Fruit fly (Drosophila melanogaster) whole organism, embryonic: Measurements from ENCODE around the gene CG7069.

Experiments used
- Aef1 ChIP-seq: fragments of 200-800 bp; sonication (Bioruptor generic); IDR thresholded peaks from 3 replicates; pipeline ENCODE4 v1.3.6; 2022; ENCODE audit warnings: missing biosample characterization, missing genetic modification characterization
- CG11085 ChIP-seq: fragments of 200-800 bp; sonication (Bioruptor generic); IDR thresholded peaks from 2 replicates; pipeline ENCODE4 v1.3.6; 2022; ENCODE audit warnings: missing biosample characterization, missing genetic modification characterization
- CG13424 ChIP-seq: fragments of 200-800 bp; sonication (Bioruptor generic); optimal IDR thresholded peaks from 2 replicates; lab custom pipeline; 2019; ENCODE audit warnings: missing biosample characterization, mild to moderate bottlenecking, missing genetic modification characterization, moderate library complexity
- CG13624 ChIP-seq: fragments of 200-800 bp; sonication (Bioruptor generic); optimal IDR thresholded peaks from 2 replicates; lab custom pipeline; 2016; ENCODE audit warnings: missing biosample characterization, missing genetic modification characterization
- CG15011 ChIP-seq: fragments of 200-800 bp; sonication (Bioruptor generic); optimal IDR thresholded peaks from 3 replicates; lab custom pipeline; 2018; ENCODE audit warnings: missing biosample characterization, mild to moderate bottlenecking, missing genetic modification characterization
- CG15696 ChIP-seq: fragments of 200-800 bp; sonication (Bioruptor generic); optimal IDR thresholded peaks from 2 replicates; lab custom pipeline; 2019; ENCODE audit warnings: missing biosample characterization, mild to moderate bottlenecking, missing genetic modification characterization, moderate library complexity
- CG1603 ChIP-seq: fragments of 200-800 bp; sonication (Bioruptor generic); optimal IDR thresholded peaks from 2 replicates; lab custom pipeline; 2019; ENCODE audit warnings: missing biosample characterization, mild to moderate bottlenecking, missing genetic modification characterization, moderate library complexity
- CG30403 ChIP-seq: fragments of 200-800 bp; sonication (Bioruptor generic); optimal IDR thresholded peaks from 3 replicates; lab custom pipeline; 2016; ENCODE audit warnings: missing biosample characterization, missing genetic modification characterization
- CG32767 ChIP-seq: fragments of 200-800 bp; sonication (Bioruptor generic); IDR thresholded peaks from 2 replicates; pipeline ENCODE4 v1.3.6; 2022; ENCODE audit warnings: missing biosample characterization, missing genetic modification characterization
- CG3407 ChIP-seq: fragments of 200-800 bp; sonication (Bioruptor generic); optimal IDR thresholded peaks from 2 replicates; lab custom pipeline; 2018; ENCODE audit warnings: missing biosample characterization, mild to moderate bottlenecking, missing genetic modification characterization
- CG7928 ChIP-seq: fragments of 200-800 bp; sonication (Bioruptor generic); optimal IDR thresholded peaks from 2 replicates; lab custom pipeline; 2017; ENCODE audit warnings: missing biosample characterization, mild to moderate bottlenecking, missing genetic modification characterization
- CG8765 ChIP-seq: fragments of 200-800 bp; sonication (Bioruptor generic); IDR thresholded peaks from 2 replicates; pipeline ENCODE4 v1.3.6; 2022; ENCODE audit warnings: missing biosample characterization, missing genetic modification characterization
- CG8944 ChIP-seq: fragments of 200-800 bp; sonication (Bioruptor generic); optimal IDR thresholded peaks from 3 replicates; lab custom pipeline; 2016; ENCODE audit warnings: missing biosample characterization, missing genetic modification characterization
- CG9727 ChIP-seq: fragments of 200-800 bp; sonication (Bioruptor generic); optimal IDR thresholded peaks from 3 replicates; lab custom pipeline; 2017; ENCODE audit warnings: missing biosample characterization, mild to moderate bottlenecking, missing genetic modification characterization
- CG9932 ChIP-seq: fragments of 200-800 bp; sonication (Bioruptor generic); IDR thresholded peaks from 2 replicates; pipeline ENCODE4 v1.3.6; 2022; ENCODE audit warnings: missing biosample characterization, missing genetic modification characterization
- Camta ChIP-seq: fragments of 200-800 bp; sonication (Bioruptor generic); optimal IDR thresholded peaks from 2 replicates; lab custom pipeline; 2016; ENCODE audit warnings: missing biosample characterization, missing genetic modification characterization
- CrebB ChIP-seq: fragments of 200-800 bp; sonication (Bioruptor generic); optimal IDR thresholded peaks from 3 replicates; lab custom pipeline; 2018; ENCODE audit warnings: missing biosample characterization, mild to moderate bottlenecking, missing genetic modification characterization
- D19A ChIP-seq: fragments of 200-800 bp; optimal IDR thresholded peaks from 3 replicates; lab custom pipeline; 2019; ENCODE audit warnings: missing biosample characterization, mild to moderate bottlenecking, missing genetic modification characterization, moderate library complexity
- Dek ChIP-seq: fragments of 200-800 bp; sonication (Bioruptor generic); optimal IDR thresholded peaks from 3 replicates; lab custom pipeline; 2019; ENCODE audit warnings: missing biosample characterization, mild to moderate bottlenecking, missing genetic modification characterization, moderate library complexity
- E2f2 ChIP-seq: fragments of 200-800 bp; sonication (Bioruptor generic); IDR thresholded peaks from 2 replicates; pipeline ENCODE4 v1.3.6; 2022; ENCODE audit warnings: missing biosample characterization, missing genetic modification characterization
- Ets65A ChIP-seq: fragments of 200-800 bp; sonication (Bioruptor generic); peaks from one replicate; lab custom pipeline; 2016; ENCODE audit warnings: missing biosample characterization, missing genetic modification characterization
- Gug ChIP-seq: fragments of 200-800 bp; sonication (Bioruptor generic); IDR thresholded peaks from 4 replicates; pipeline ENCODE4 v1.3.6; 2022; ENCODE audit warnings: missing biosample characterization, missing genetic modification characterization
- Hey ChIP-seq: fragments of 200-800 bp; sonication (Bioruptor generic); optimal IDR thresholded peaks from 3 replicates; lab custom pipeline; 2018; ENCODE audit warnings: missing biosample characterization, mild to moderate bottlenecking, missing genetic modification characterization
- MESR4 ChIP-seq: fragments of 200-800 bp; sonication (Bioruptor generic); optimal IDR thresholded peaks from 2 replicates; lab custom pipeline; 2018; ENCODE audit warnings: missing biosample characterization, mild to moderate bottlenecking, missing genetic modification characterization, moderate library complexity
- Mad ChIP-seq: fragments of 200-800 bp; sonication (Bioruptor generic); optimal IDR thresholded peaks from 2 replicates; lab custom pipeline; 2016; ENCODE audit warnings: missing biosample characterization, missing genetic modification characterization
- Med ChIP-seq: fragments of 200-800 bp; sonication (Bioruptor generic); peaks from one replicate; lab custom pipeline; 2016; ENCODE audit warnings: missing biosample characterization, missing genetic modification characterization, mild to moderate bottlenecking, inconsistent platforms, moderate library complexity
- Myb ChIP-seq: fragments of 200-800 bp; sonication (Bioruptor generic); optimal IDR thresholded peaks from 2 replicates; lab custom pipeline; 2016; ENCODE audit warnings: missing biosample characterization, missing genetic modification characterization
- Nf-YA ChIP-seq: fragments of 200-800 bp; sonication (Bioruptor generic); IDR thresholded peaks from 2 replicates; pipeline ENCODE4 v1.3.6; 2022; ENCODE audit warnings: missing biosample characterization, missing genetic modification characterization
- Ravus ChIP-seq: fragments of 200-800 bp; sonication (Bioruptor generic); IDR thresholded peaks from 2 replicates; pipeline ENCODE4 v1.3.6; 2022; ENCODE audit warnings: missing biosample characterization, missing genetic modification characterization
- Rx ChIP-seq: fragments of 200-800 bp; sonication (Bioruptor generic); IDR thresholded peaks from 2 replicates; pipeline ENCODE4 v1.3.6; 2022; ENCODE audit warnings: missing biosample characterization, missing genetic modification characterization
- Sry-β ChIP-seq: fragments of 200-800 bp; sonication (Bioruptor generic); optimal IDR thresholded peaks from 2 replicates; lab custom pipeline; 2018; ENCODE audit warnings: missing biosample characterization, mild to moderate bottlenecking, missing genetic modification characterization, moderate library complexity
- TFAM ChIP-seq: fragments of 200-800 bp; sonication (Bioruptor generic); optimal IDR thresholded peaks from 2 replicates; lab custom pipeline; 2017; ENCODE audit warnings: missing biosample characterization, missing genetic modification characterization, inconsistent platforms
- ara ChIP-seq: fragments of 200-800 bp; sonication (Bioruptor generic); IDR thresholded peaks from 2 replicates; pipeline ENCODE4 v1.3.6; 2022; ENCODE audit warnings: missing biosample characterization, missing genetic modification characterization
- cato ChIP-seq: fragments of 200-800 bp; sonication (Bioruptor generic); optimal IDR thresholded peaks from 2 replicates; lab custom pipeline; 2016; ENCODE audit warnings: missing biosample characterization, missing genetic modification characterization, borderline replicate concordance
- caup ChIP-seq: fragments of 200-800 bp; sonication (Bioruptor generic); optimal IDR thresholded peaks from 3 replicates; lab custom pipeline; 2017; ENCODE audit warnings: missing biosample characterization, mild to moderate bottlenecking, missing genetic modification characterization, moderate library complexity; ENCODE audit not compliant: severe bottlenecking
- disco-r ChIP-seq: fragments of 200-800 bp; sonication (Bioruptor generic); optimal IDR thresholded peaks from 2 replicates; lab custom pipeline; 2016; ENCODE audit warnings: missing biosample characterization, missing genetic modification characterization
- dmrt99B ChIP-seq: fragments of 200-800 bp; sonication (Bioruptor generic); optimal IDR thresholded peaks from 2 replicates; lab custom pipeline; 2018; ENCODE audit warnings: missing biosample characterization, mild to moderate bottlenecking, missing genetic modification characterization, moderate library complexity
- en ChIP-seq: fragments of 200-800 bp; sonication (Bioruptor generic); optimal IDR thresholded peaks from 2 replicates; lab custom pipeline; 2016; ENCODE audit warnings: missing biosample characterization, missing genetic modification characterization
- gce ChIP-seq: fragments of 200-800 bp; sonication (Bioruptor generic); IDR thresholded peaks from 3 replicates; pipeline ENCODE4 v1.3.6; 2022; ENCODE audit warnings: missing biosample characterization, missing genetic modification characterization
- hkb ChIP-seq, 2 experiments: fragments of 200-800 bp in 1 of 2; fragments of >200 bp in 1 of 2; sonication (Bioruptor generic) in 1 of 2; IDR thresholded peaks in 1 of 2; optimal IDR thresholded peaks in 1 of 2; 2 replicates each; pipeline versions ENCODE4 v1.3.6 to Lab custom; 2017 to 2022; ENCODE audit warnings: missing biosample characterization in 1 of 2, missing genetic modification characterization in 1 of 2
- kay ChIP-seq: fragments of 200-800 bp; sonication (Bioruptor generic); optimal IDR thresholded peaks from 2 replicates; lab custom pipeline; 2016; ENCODE audit warnings: missing biosample characterization, missing genetic modification characterization
- kni ChIP-seq: fragments of 200-800 bp; sonication (Bioruptor generic); optimal IDR thresholded peaks from 3 replicates; lab custom pipeline; 2017; ENCODE audit warnings: mild to moderate bottlenecking, missing biosample characterization, missing genetic modification reagents, missing genetic modification characterization
- maf-S ChIP-seq: fragments of 200-800 bp; sonication (Bioruptor generic); optimal IDR thresholded peaks from 2 replicates; lab custom pipeline; 2016; ENCODE audit warnings: missing biosample characterization, missing genetic modification characterization
- p53 ChIP-seq: fragments of 200-800 bp; sonication (Bioruptor generic); optimal IDR thresholded peaks from 2 replicates; lab custom pipeline; 2016; ENCODE audit warnings: missing biosample characterization, missing genetic modification characterization
- prd ChIP-seq, 3 experiments: fragments of >200 bp in 2 of 3; fragments of 200-800 bp in 1 of 3; sonication (Bioruptor generic) in 1 of 3; optimal IDR thresholded peaks in 2 of 3; IDR thresholded peaks in 1 of 3; 2 replicates in 2 of 3; 3 replicates in 1 of 3; pipeline versions ENCODE4 v1.3.6 to Lab custom; 2017 to 2022; ENCODE audit warnings: missing biosample characterization in 1 of 3, missing genetic modification characterization in 1 of 3
- pros ChIP-seq: fragments of 200-800 bp; sonication (Bioruptor generic); optimal IDR thresholded peaks from 3 replicates; lab custom pipeline; 2019; ENCODE audit warnings: missing biosample characterization, mild to moderate bottlenecking, missing genetic modification characterization, moderate library complexity
- sima ChIP-seq: fragments of 200-800 bp; sonication (Bioruptor generic); optimal IDR thresholded peaks from 2 replicates; lab custom pipeline; 2016; ENCODE audit warnings: missing biosample characterization, missing genetic modification characterization
- slou ChIP-seq: fragments of 200-800 bp; sonication (Bioruptor generic); optimal IDR thresholded peaks from 3 replicates; lab custom pipeline; 2016; ENCODE audit warnings: missing biosample characterization, missing genetic modification characterization
- sna ChIP-seq: fragments of 200-800 bp; sonication (Bioruptor generic); IDR thresholded peaks from 2 replicates; pipeline ENCODE4 v1.3.6; 2022; ENCODE audit warnings: missing biosample characterization, missing genetic modification characterization; ENCODE audit not compliant: partially characterized antibody
- unc-4 ChIP-seq: fragments of 200-800 bp; sonication (Bioruptor generic); IDR thresholded peaks from 2 replicates; pipeline ENCODE4 v1.3.6; 2022; ENCODE audit warnings: missing biosample characterization, missing genetic modification characterization; ENCODE audit not compliant: partially characterized antibody
- zf30C ChIP-seq: fragments of 200-800 bp; sonication (Bioruptor generic); optimal IDR thresholded peaks from 3 replicates; lab custom pipeline; 2018; ENCODE audit warnings: missing biosample characterization, mild to moderate bottlenecking, missing genetic modification characterization

Gene CG7069

DNA sequence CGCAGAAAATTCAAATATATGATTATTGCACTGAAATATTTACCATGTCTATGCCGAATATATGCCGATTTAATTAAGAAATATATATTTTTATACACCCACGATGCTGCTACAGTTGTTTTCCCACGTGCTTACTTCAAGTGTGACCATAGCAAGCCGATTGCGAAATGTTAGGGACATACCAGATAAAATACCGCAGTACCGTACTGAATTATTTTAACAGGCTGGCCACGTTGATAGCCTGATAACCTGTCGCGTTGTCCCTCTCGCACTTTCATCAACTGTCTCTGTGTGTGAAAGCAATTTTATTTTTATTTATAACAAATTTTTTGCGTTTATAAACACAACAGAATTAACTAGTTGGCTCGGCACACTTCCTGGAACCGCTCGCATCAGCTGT, 48.3 kb downstream of the CG7069 start, which contains the start of the genes Nop56 and mats (continued):
- TF ChIP-seq caup (GFP tag; lab: Kevin White, UChicago) (peak; percentile 33), prd (optimal IDR thresholded peaks at IDR 0.05; lab: Kevin White, UChicago) (no peak), prd (GFP tag; IDR thresholded peaks at IDR 0.05; lab: Robert Waterston, UW) (no peak), gce (no peak), dmrt99B (tag; lab: Kevin White, UChicago) (no peak), CG1603 (tag; lab: Kevin White, UChicago) (peak; percentile 74), CG8944 (GFP tag; lab: Kevin White, UChicago) (no peak), Myb (GFP tag; lab: Kevin White, UChicago) (peak; percentile 11), Med (GFP tag; lab: Kevin White, UChicago) (peak; percentile 89), Mad (GFP tag; lab: Kevin White, UChicago) (peak; percentile 22), hkb (optimal IDR thresholded peaks at IDR 0.05; lab: Kevin White, UChicago) (no peak), hkb (GFP tag; IDR thresholded peaks at IDR 0.05; lab: Robert Waterston, UW) (no peak), CG15011 (GFP tag; lab: Kevin White, UChicago) (no peak), slou (GFP tag; lab: Kevin White, UChicago) (no peak), unc-4 (0 out of 2 replicates have a peak, but pooled peaks have one; percentile 38), CG32767 (GFP tag; lab: Robert Waterston, UW) (no peak), CG9727 (GFP tag; lab: Kevin White, UChicago) (no peak), en (GFP tag; lab: Kevin White, UChicago) (no peak), cato (GFP tag; lab: Kevin White, UChicago) (no peak), zf30C (GFP tag; lab: Kevin White, UChicago) (no peak), pros (GFP tag; lab: Kevin White, UChicago) (no peak), E2f2 (GFP tag; lab: Robert Waterston, UW) (peak; percentile 23; the same call in 1 of the 2 replicates), kni (GFP tag; lab: Kevin White, UChicago) (no peak), CrebB (tag; lab: Kevin White, UChicago) (no peak), Hey (tag; lab: Kevin White, UChicago) (no peak), MESR4 (GFP tag; lab: Kevin White, UChicago) (peak; percentile 95), Sry-β (GFP tag; lab: Kevin White, UChicago) (no peak), sima (GFP tag; lab: Kevin White, UChicago) (no peak), kay (GFP tag; lab: Kevin White, UChicago) (no peak), Nf-YA (GFP tag; lab: Robert Waterston, UW) (no peak), Rx (no peak), CG9932 (GFP tag; lab: Robert Waterston, UW) (no peak), CG11085 (GFP tag; lab: Robert Waterston, UW) (no peak), Ets65A (GFP tag; lab: Kevin White, UChicago) (no peak), TFAM (GFP tag; lab: Kevin White, UChicago) (no peak), CG30403 (no peak), Dek (tag; lab: Kevin White, UChicago) (no peak), CG15696 (tag; lab: Kevin White, UChicago) (no peak), disco-r (GFP tag; lab: Kevin White, UChicago) (no peak), CG8765 (GFP tag; lab: Robert Waterston, UW) (no peak), p53 (GFP tag; lab: Kevin White, UChicago) (no peak), Ravus (GFP tag; lab: Robert Waterston, UW) (no peak), Camta (no peak), CG7928 (no peak), CG3407 (GFP tag; lab: Kevin White, UChicago) (no peak), sna (GFP tag; lab: Robert Waterston, UW) (0 out of 2 replicates have a peak, but pooled peaks have one; percentile 28), CG13424 (peak; percentile 4), D19A (tag; lab: Kevin White, UChicago) (no peak), CG13624 (GFP tag; lab: Kevin White, UChicago) (peak; percentile 15), ara (GFP tag; lab: Robert Waterston, UW) (no peak), Gug (no peak), maf-S (GFP tag; lab: Kevin White, UChicago) (no peak), Aef1 (GFP tag; lab: Robert Waterston, UW) (no peak)
